Worm (Caenorhabditis elegans) whole organism, L1 larva: ENCODE data around the gene srr-4.

Experiments
- C34B4.2 ChIP-seq: sonication (generic microtip); optimal IDR thresholded peaks from 2 replicates; lab custom pipeline; 2017; ENCODE audit warnings: mild to moderate bottlenecking, missing genetic modification characterization, missing compliant biosample characterization
- alr-1 ChIP-seq: fragments of 200-800 bp; sonication (Bioruptor generic); optimal IDR thresholded peaks from 2 replicates; lab custom pipeline; 2018; ENCODE audit warnings: borderline replicate concordance, mild to moderate bottlenecking, missing genetic modification characterization, missing compliant biosample characterization
- aly-2 ChIP-seq: fragments of 150-350 bp; optimal IDR thresholded peaks from 2 replicates; lab custom pipeline; 2014; ENCODE audit warnings: missing biosample characterization, missing genetic modification characterization
- blmp-1 ChIP-seq: fragments of 150-350 bp; optimal IDR thresholded peaks from 2 replicates; lab custom pipeline; 2014; ENCODE audit warnings: missing biosample characterization, missing genetic modification characterization
- ceh-63 ChIP-seq: fragments of 200-800 bp; sonication (Bioruptor generic); optimal IDR thresholded peaks from 2 replicates; lab custom pipeline; 2018; ENCODE audit warnings: mild to moderate bottlenecking, missing genetic modification characterization, missing compliant biosample characterization
- ceh-8 ChIP-seq: fragments of 200-800 bp; sonication (Bioruptor generic); optimal IDR thresholded peaks from 2 replicates; lab custom pipeline; 2018; ENCODE audit warnings: mild to moderate bottlenecking, missing genetic modification characterization, moderate library complexity, missing compliant biosample characterization
- elt-2 ChIP-seq: sonication (generic microtip); optimal IDR thresholded peaks from 2 replicates; lab custom pipeline; 2016; ENCODE audit warnings: missing genetic modification characterization, mild to moderate bottlenecking, inconsistent platforms, missing compliant biosample characterization, missing genetic modification reagents
- elt-3 ChIP-seq, 6 experiments: fragments of 150-350 bp in 1 of 6; sonication (generic microtip); optimal IDR thresholded peaks; 2 replicates each; lab custom pipeline; 2017 to 2018; ENCODE audit warnings: missing biosample characterization in 6 of 6, missing genetic modification characterization in 6 of 6, inconsistent platforms in 1 of 6
- fkh-10 ChIP-seq: sonication (generic microtip); optimal IDR thresholded peaks from 2 replicates; lab custom pipeline; 2017; ENCODE audit warnings: missing biosample characterization, missing genetic modification reagents, missing genetic modification characterization
- fkh-4 ChIP-seq: sonication (generic microtip); optimal IDR thresholded peaks from 2 replicates; lab custom pipeline; 2016; ENCODE audit warnings: missing compliant biosample characterization, missing genetic modification characterization, borderline replicate concordance
- fkh-8 ChIP-seq: sonication (generic microtip); optimal IDR thresholded peaks from 2 replicates; lab custom pipeline; 2016; ENCODE audit warnings: mild to moderate bottlenecking, missing genetic modification characterization, missing compliant biosample characterization
- hlh-17 ChIP-seq: fragments of 200-800 bp; sonication (Bioruptor generic); optimal IDR thresholded peaks from 2 replicates; lab custom pipeline; 2018; ENCODE audit warnings: missing genetic modification characterization, mild to moderate bottlenecking, missing compliant biosample characterization, moderate library complexity, borderline replicate concordance
- hpl-2 ChIP-seq: fragments of 150-350 bp; optimal IDR thresholded peaks from 2 replicates; lab custom pipeline; 2014; ENCODE audit warnings: missing biosample characterization, missing genetic modification reagents, missing genetic modification characterization
- irx-1 ChIP-seq: sonication (generic microtip); optimal IDR thresholded peaks from 2 replicates; lab custom pipeline; 2016; ENCODE audit warnings: missing genetic modification characterization, missing compliant biosample characterization
- jun-1 ChIP-seq: fragments of 150-350 bp; optimal IDR thresholded peaks from 2 replicates; lab custom pipeline; 2014; ENCODE audit warnings: missing biosample characterization, missing genetic modification reagents, missing genetic modification characterization
- lin-14 ChIP-seq: fragments of 200-800 bp; sonication (Bioruptor generic); optimal IDR thresholded peaks from 2 replicates; lab custom pipeline; 2018; ENCODE audit warnings: mild to moderate bottlenecking, missing genetic modification characterization, moderate library complexity, missing compliant biosample characterization
- lin-35 ChIP-seq, 2 experiments: fragments of 150-350 bp; optimal IDR thresholded peaks; 2 replicates each; lab custom pipeline; 2014; ENCODE audit warnings: missing biosample characterization in 2 of 2, missing genetic modification characterization in 2 of 2, missing genetic modification reagents in 2 of 2
- lsy-2 ChIP-seq, 2 experiments: fragments of 150-350 bp; optimal IDR thresholded peaks; 2 replicates each; lab custom pipeline; 2014; ENCODE audit warnings: missing biosample characterization in 2 of 2, missing genetic modification characterization in 2 of 2
- nhr-11 ChIP-seq: fragments of 150-350 bp; optimal IDR thresholded peaks from 2 replicates; lab custom pipeline; 2014; ENCODE audit warnings: missing biosample characterization, missing genetic modification characterization
- nhr-19 ChIP-seq: fragments of 200-800 bp; sonication (Bioruptor generic); conservative IDR thresholded peaks from 2 replicates; pipeline ENCODE4 v1.3.6; 2022; ENCODE audit warnings: missing genetic modification characterization, missing compliant biosample characterization
- nhr-20 ChIP-seq: sonication (generic microtip); optimal IDR thresholded peaks from 2 replicates; lab custom pipeline; 2016; ENCODE audit warnings: mild to moderate bottlenecking, missing genetic modification characterization, missing compliant biosample characterization
- nhr-237 ChIP-seq: fragments of 150-350 bp; optimal IDR thresholded peaks from 2 replicates; lab custom pipeline; 2014; ENCODE audit warnings: missing biosample characterization, missing genetic modification characterization
- nhr-28 ChIP-seq: fragments of 150-350 bp; optimal IDR thresholded peaks from 2 replicates; lab custom pipeline; 2014; ENCODE audit warnings: missing biosample characterization, missing genetic modification characterization
- nhr-47 ChIP-seq: sonication (generic microtip); optimal IDR thresholded peaks from 2 replicates; lab custom pipeline; 2016; ENCODE audit warnings: mild to moderate bottlenecking, missing genetic modification characterization, moderate library complexity, missing compliant biosample characterization
- nhr-71 ChIP-seq: sonication (generic microtip); optimal IDR thresholded peaks from 2 replicates; lab custom pipeline; 2016; ENCODE audit warnings: mild to moderate bottlenecking, missing genetic modification characterization, moderate library complexity, missing compliant biosample characterization
- nhr-77 ChIP-seq: fragments of 150-350 bp; optimal IDR thresholded peaks from 2 replicates; lab custom pipeline; 2014; ENCODE audit warnings: missing biosample characterization, missing genetic modification characterization
- nhr-84 ChIP-seq: sonication (generic microtip); optimal IDR thresholded peaks from 2 replicates; lab custom pipeline; 2017; ENCODE audit warnings: missing biosample characterization, missing genetic modification characterization
- nhr-90 ChIP-seq: sonication (generic microtip); optimal IDR thresholded peaks from 2 replicates; lab custom pipeline; 2016; ENCODE audit warnings: mild to moderate bottlenecking, missing genetic modification characterization, missing compliant biosample characterization; ENCODE audit not compliant: poor library complexity
- rnt-1 ChIP-seq: sonication (generic microtip); optimal IDR thresholded peaks from 2 replicates; lab custom pipeline; 2016; ENCODE audit warnings: mild to moderate bottlenecking, missing genetic modification characterization, moderate library complexity, missing compliant biosample characterization
- snpc-4 ChIP-seq: fragments of 150-350 bp; optimal IDR thresholded peaks from 2 replicates; lab custom pipeline; 2014; ENCODE audit warnings: missing biosample characterization, missing genetic modification characterization
- swsn-7 ChIP-seq: sonication (generic microtip); optimal IDR thresholded peaks from 2 replicates; lab custom pipeline; 2016; ENCODE audit warnings: missing genetic modification characterization, missing compliant biosample characterization
- tlp-1 ChIP-seq: fragments of 150-350 bp; optimal IDR thresholded peaks from 2 replicates; lab custom pipeline; 2014; ENCODE audit warnings: missing biosample characterization, missing genetic modification characterization
- unc-130 ChIP-seq: fragments of 150-350 bp; optimal IDR thresholded peaks from 2 replicates; lab custom pipeline; 2017; ENCODE audit warnings: missing biosample characterization, missing genetic modification characterization, inconsistent platforms
- unc-62 ChIP-seq: fragments of 150-350 bp; optimal IDR thresholded peaks from 2 replicates; lab custom pipeline; 2014; ENCODE audit warnings: missing biosample characterization, missing genetic modification reagents, missing genetic modification characterization
- unc-86 ChIP-seq: sonication (generic microtip); optimal IDR thresholded peaks from 2 replicates; lab custom pipeline; 2016; ENCODE audit warnings: missing genetic modification characterization, missing compliant biosample characterization
- xbp-1 ChIP-seq: sonication (generic microtip); optimal IDR thresholded peaks from 2 replicates; lab custom pipeline; 2016; ENCODE audit warnings: missing genetic modification characterization, missing compliant biosample characterization
- zip-4 ChIP-seq: fragments of 200-800 bp; sonication (Bioruptor generic); optimal IDR thresholded peaks from 2 replicates; lab custom pipeline; 2018; ENCODE audit warnings: mild to moderate bottlenecking, missing genetic modification characterization, moderate library complexity, missing compliant biosample characterization
- ztf-4 ChIP-seq: fragments of 150-350 bp; optimal IDR thresholded peaks from 2 replicates; lab custom pipeline; 2014; ENCODE audit warnings: missing biosample characterization, missing genetic modification characterization

The srr-4 gene

ce11 chrV:5012193-5012853 is 6.7 kb upstream of the srr-4 start, which contains the start of gene srr-6:
TSS of gene srr-6 (plus strand) at chrV:5012803.
- TF ChIP-seq rnt-1 (tag; lab: Kevin White, UChicago) (no peak), elt-2 (tag; lab: Kevin White, UChicago) (peak; percentile 47)

- TF ChIP-seq C34B4.2 (no peak), nhr-237 (tag; lab: Kevin White, UChicago) (peak; percentile 45), hpl-2 (GFP tag; lab: Kevin White, UChicago) (no peak), elt-3 (tag; optimal IDR thresholded peaks at IDR 0.05; lab: Kevin White, UChicago) (no peak), ztf-4 (tag; lab: Kevin White, UChicago) (no peak), lsy-2 (tag; optimal IDR thresholded peaks at IDR 0.05; lab: Kevin White, UChicago) (no peak), fkh-8 (tag; lab: Kevin White, UChicago) (peak; percentile 77), ceh-8 (no peak), alr-1 (no peak), nhr-28 (tag; lab: Kevin White, UChicago) (no peak), unc-86 (no peak), nhr-47 (tag; lab: Kevin White, UChicago) (no peak), xbp-1 (no peak), unc-62 (GFP tag; lab: Kevin White, UChicago) (no peak), hlh-17 (no peak), nhr-71 (tag; lab: Kevin White, UChicago) (peak; percentile 61), irx-1 (tag; lab: Kevin White, UChicago) (no peak), nhr-84 (tag; lab: Kevin White, UChicago) (no peak)
Measured at ce11 chrV:5016728-5017127, 2.3 kb upstream of the srr-4 start.

ce11 chrV:5018067-5018466 is 957 bp upstream of the srr-4 start:
- TF ChIP-seq hlh-17 (no peak), nhr-71 (tag; lab: Kevin White, UChicago) (peak; percentile 3), lin-14 (GFP tag; lab: Kevin White, UChicago) (no peak), nhr-77 (no peak), ceh-63 (GFP tag; lab: Kevin White, UChicago) (no peak), lin-35 (GFP tag; optimal IDR thresholded peaks at IDR 0.05; lab: Kevin White, UChicago) (peak in 1 of 2 experiments; percentile 13), nhr-90 (tag; lab: Kevin White, UChicago) (peak; percentile 35), elt-2 (tag; lab: Kevin White, UChicago) (peak; percentile 92), jun-1 (peak; percentile 20), nhr-20 (tag; lab: Kevin White, UChicago) (peak; percentile 10), snpc-4 (tag; lab: Kevin White, UChicago) (no peak), tlp-1 (tag; lab: Kevin White, UChicago) (peak; percentile 66)
- TF ChIP-seq, all 84 proteins: peak for 7

ce11 chrV:5023355-5023754 is 4.3 kb downstream of the srr-4 start:
- TF ChIP-seq elt-3 (tag; optimal IDR thresholded peaks at IDR 0.05; lab: Kevin White, UChicago) (no peak), nhr-19 (no peak), zip-4 (GFP tag; lab: Kevin White, UChicago) (no peak), swsn-7 (tag; lab: Kevin White, UChicago) (no peak), nhr-11 (tag; lab: Kevin White, UChicago) (no peak), unc-130 (no peak), irx-1 (tag; lab: Kevin White, UChicago) (no peak)

- TF ChIP-seq blmp-1 (tag; lab: Kevin White, UChicago), result peak; percentile 47
- TF ChIP-seq fkh-10, result no peak
- no peak for TF ChIP-seq fkh-4
- TF ChIP-seq aly-2 (tag; lab: Kevin White, UChicago), result no peak
- peak; percentile 72 for TF ChIP-seq elt-2 (tag; lab: Kevin White, UChicago)
- peak; percentile 11 for TF ChIP-seq lin-14 (GFP tag; lab: Kevin White, UChicago)
- TF ChIP-seq, all 84 proteins: peak for 3
Measured at ce11 chrV:5026438-5026837, 7.4 kb downstream of the srr-4 start.
